Worm (Caenorhabditis elegans) whole organism, L2 larva: ENCODE measurements around the gene nhr-238.

ENCODE experiments used
- elt-1 ChIP-seq: fragments of 150-350 bp; optimal IDR thresholded peaks from 2 replicates; lab custom pipeline; 2014; ENCODE audit warnings: missing biosample characterization, missing genetic modification characterization
- fos-1 ChIP-seq: fragments of 150-350 bp; optimal IDR thresholded peaks from 2 replicates; lab custom pipeline; 2014; ENCODE audit warnings: missing biosample characterization, missing genetic modification characterization
- lin-39 ChIP-seq: fragments of 150-350 bp; optimal IDR thresholded peaks from 2 replicates; lab custom pipeline; 2014; ENCODE audit warnings: missing biosample characterization, missing genetic modification reagents, missing genetic modification characterization
- mdl-1 ChIP-seq, 2 experiments: fragments of 150-350 bp in 1 of 2; sonication (generic microtip) in 1 of 2; optimal IDR thresholded peaks; 2 replicates each; lab custom pipeline; 2017; ENCODE audit warnings: missing biosample characterization in 2 of 2, missing genetic modification characterization in 2 of 2
- nhr-11 ChIP-seq: fragments of 150-350 bp; optimal IDR thresholded peaks from 2 replicates; lab custom pipeline; 2014; ENCODE audit warnings: missing biosample characterization, missing genetic modification characterization
- unc-62 ChIP-seq: fragments of 150-350 bp; optimal IDR thresholded peaks from 2 replicates; lab custom pipeline; 2014; ENCODE audit warnings: missing biosample characterization, missing genetic modification reagents, missing genetic modification characterization

DNA sequence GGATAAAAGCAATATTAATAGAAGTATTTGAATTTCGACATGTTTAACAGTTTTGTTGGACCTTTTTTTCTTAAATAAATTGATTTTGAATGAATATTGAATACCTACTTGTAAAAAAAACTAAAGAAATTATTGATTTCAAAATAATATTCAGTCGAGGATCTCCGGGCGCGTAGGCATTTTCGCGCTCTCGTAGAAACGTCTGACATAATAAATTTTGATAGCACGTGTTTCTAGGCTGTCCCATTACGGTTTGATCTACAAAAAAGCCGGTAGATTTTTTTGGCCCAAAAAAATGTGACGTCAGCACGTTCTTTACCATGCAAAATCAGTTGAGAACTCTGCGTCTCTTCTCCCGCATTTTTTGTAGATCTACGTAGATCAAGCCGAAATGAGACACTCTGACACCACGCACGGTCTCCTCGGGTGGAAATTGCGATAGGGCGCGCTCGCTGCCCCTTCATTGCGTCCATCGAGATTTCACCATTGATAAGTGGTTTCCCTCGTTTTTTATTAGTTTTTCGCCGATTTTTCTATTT, 34.6 kb downstream of the nhr-238 start:
- TF ChIP-seq elt-1 (tag; lab: Kevin White, UChicago), result no peak
- TF ChIP-seq nhr-11, result no peak
- no peak for TF ChIP-seq lin-39 (tag; lab: Kevin White, UChicago)
- no peak for TF ChIP-seq unc-62 (GFP tag; lab: Kevin White, UChicago)
- TF ChIP-seq mdl-1 (tag; optimal IDR thresholded peaks at IDR 0.05; lab: Kevin White, UChicago), result no peak
- TF ChIP-seq fos-1 (tag; lab: Kevin White, UChicago), result no peak
